Worm (Caenorhabditis elegans) whole organism, early embryonic: ENCODE data around the gene zig-6.

ENCODE experiments used
- B0310.2 ChIP-seq: sonication (generic microtip); optimal IDR thresholded peaks from 2 replicates; lab custom pipeline; 2016; ENCODE audit warnings: mild to moderate bottlenecking, missing genetic modification characterization, missing compliant biosample characterization
- F13C5.2 ChIP-seq: sonication (generic microtip); optimal IDR thresholded peaks from 2 replicates; lab custom pipeline; 2017; ENCODE audit warnings: mild to moderate bottlenecking, missing genetic modification characterization, inconsistent platforms, missing compliant biosample characterization
- aly-1 ChIP-seq: sonication (generic microtip); optimal IDR thresholded peaks from 2 replicates; lab custom pipeline; 2016; ENCODE audit warnings: missing genetic modification characterization, missing compliant biosample characterization
- ama-1 ChIP-seq: fragments of 150-350 bp; optimal IDR thresholded peaks from 2 replicates; lab custom pipeline; 2014
- ceh-13 ChIP-seq: fragments of 200-800 bp; sonication (Bioruptor generic); optimal IDR thresholded peaks from 2 replicates; lab custom pipeline; 2018; ENCODE audit warnings: mild to moderate bottlenecking, missing genetic modification characterization, missing compliant biosample characterization
- ceh-36 ChIP-seq: sonication (generic microtip); optimal IDR thresholded peaks from 2 replicates; lab custom pipeline; 2016; ENCODE audit warnings: missing genetic modification characterization, inconsistent platforms, missing compliant biosample characterization
- ets-7 ChIP-seq: sonication (generic microtip); optimal IDR thresholded peaks from 2 replicates; lab custom pipeline; 2016; ENCODE audit warnings: missing genotype, missing genetic modification characterization, missing compliant biosample characterization
- flt-1 ChIP-seq: fragments of 200-800 bp; sonication (Bioruptor generic); IDR thresholded peaks from 2 replicates; pipeline ENCODE4 v1.3.6; 2022; ENCODE audit warnings: missing genetic modification characterization, missing compliant biosample characterization
- hmbx-1 ChIP-seq: sonication (generic microtip); optimal IDR thresholded peaks from 2 replicates; lab custom pipeline; 2016; ENCODE audit warnings: mild to moderate bottlenecking, missing genetic modification characterization, missing compliant biosample characterization
- hmg-4 ChIP-seq: fragments of 200-800 bp; sonication (Bioruptor generic); optimal IDR thresholded peaks from 2 replicates; lab custom pipeline; 2018; ENCODE audit warnings: mild to moderate bottlenecking, missing genetic modification characterization, missing compliant biosample characterization
- hnd-1 ChIP-seq: sonication (generic microtip); optimal IDR thresholded peaks from 2 replicates; lab custom pipeline; 2016; ENCODE audit warnings: missing genetic modification characterization, missing compliant biosample characterization
- pes-1 ChIP-seq: fragments of 200-800 bp; sonication (Bioruptor generic); IDR thresholded peaks from 2 replicates; pipeline ENCODE4 v1.3.6; 2022; ENCODE audit warnings: missing genetic modification reagents, missing genetic modification characterization, missing compliant biosample characterization
- scrt-1 ChIP-seq: fragments of 200-800 bp; sonication (Bioruptor generic); IDR thresholded peaks from 2 replicates; pipeline ENCODE4 v1.3.6; 2022; ENCODE audit warnings: missing genetic modification characterization, missing compliant biosample characterization
- sea-1 ChIP-seq: fragments of 200-800 bp; sonication (Bioruptor generic); conservative IDR thresholded peaks from 2 replicates; pipeline ENCODE4 v1.3.6; 2022; ENCODE audit warnings: missing genetic modification characterization, missing compliant biosample characterization
- tbx-11 ChIP-seq: fragments of 200-800 bp; sonication (Bioruptor generic); IDR thresholded peaks from 2 replicates; pipeline ENCODE4 v1.3.6; 2022; ENCODE audit warnings: missing genetic modification characterization, missing compliant biosample characterization
- tbx-37 ChIP-seq: fragments of 200-800 bp; sonication (Bioruptor generic); conservative IDR thresholded peaks from 2 replicates; pipeline ENCODE4 v1.3.6; 2022; ENCODE audit warnings: missing genetic modification reagents, missing genetic modification characterization, missing compliant biosample characterization
- tra-4 ChIP-seq: sonication (generic microtip); optimal IDR thresholded peaks from 2 replicates; lab custom pipeline; 2017; ENCODE audit warnings: missing genetic modification characterization, missing compliant biosample characterization

Gene zig-6

ce11 chrX:5183931-5184330, 4.9 kb downstream of the zig-6 start, which contains the start of gene T03G11.9:
T03G11.9 (plus strand) TSS chrX:5184231.
- no peak for TF ChIP-seq ceh-13
- no peak for TF ChIP-seq aly-1 (tag; lab: Kevin White, UChicago)
- no peak for TF ChIP-seq tra-4
- no peak for TF ChIP-seq pes-1 (GFP tag; lab: Robert Waterston, UW)
- no peak for TF ChIP-seq B0310.2 (tag; lab: Kevin White, UChicago)
- no peak for TF ChIP-seq ama-1 (lab: Kevin White, UChicago)
- TF ChIP-seq tbx-37 (GFP tag; lab: Robert Waterston, UW), result no peak
- TF ChIP-seq hnd-1 (tag; lab: Kevin White, UChicago), result no peak
- no peak for TF ChIP-seq tbx-11 (GFP tag; lab: Robert Waterston, UW)
- no peak for TF ChIP-seq ceh-36
- no peak for TF ChIP-seq hmbx-1
- no peak for TF ChIP-seq hmg-4 (GFP tag; lab: Kevin White, UChicago)
- TF ChIP-seq flt-1 (GFP tag; lab: Robert Waterston, UW), result no peak
- TF ChIP-seq sea-1 (GFP tag; lab: Robert Waterston, UW), result no peak
- no peak for TF ChIP-seq scrt-1 (GFP tag; lab: Robert Waterston, UW)

ce11 chrX:5179874-5180273, 9.0 kb downstream of the zig-6 start, which contains the start of gene sru-48:
sru-48 (plus strand) TSS chrX:5180174.
- TF ChIP-seq hmbx-1 (no peak), flt-1 (GFP tag; lab: Robert Waterston, UW) (no peak)

- no peak for TF ChIP-seq flt-1 (GFP tag; lab: Robert Waterston, UW)
- TF ChIP-seq ceh-13, result no peak
- TF ChIP-seq ets-7 (tag; lab: Kevin White, UChicago), result no peak
- TF ChIP-seq ceh-36, result no peak
- no peak for TF ChIP-seq pes-1 (GFP tag; lab: Robert Waterston, UW)
- TF ChIP-seq ama-1 (lab: Kevin White, UChicago), result no peak
- TF ChIP-seq hnd-1 (tag; lab: Kevin White, UChicago), result no peak
- no peak for TF ChIP-seq F13C5.2 (tag; lab: Kevin White, UChicago)
- no peak for TF ChIP-seq tra-4
- no peak for TF ChIP-seq hmbx-1
- TF ChIP-seq tbx-11 (GFP tag; lab: Robert Waterston, UW), result no peak
- no peak for TF ChIP-seq tbx-37 (GFP tag; lab: Robert Waterston, UW)
- TF ChIP-seq aly-1 (tag; lab: Kevin White, UChicago), result no peak
- no peak for TF ChIP-seq hmg-4 (GFP tag; lab: Kevin White, UChicago)
- TF ChIP-seq B0310.2 (tag; lab: Kevin White, UChicago), result no peak
- no peak for TF ChIP-seq scrt-1 (GFP tag; lab: Robert Waterston, UW)
- TF ChIP-seq sea-1 (GFP tag; lab: Robert Waterston, UW), result no peak
Measured at ce11 chrX:5179050-5179449, 9.8 kb downstream of the zig-6 start, which contains the start of gene metl-9. metl-9 (minus strand) TSS chrX:5179150.

ce11 chrX:5174256-5174655, 14.6 kb downstream of the zig-6 start, which contains the start of gene zchc-1A:
zchc-1A (plus strand) TSS chrX:5174369.
- TF ChIP-seq sea-1 (GFP tag; lab: Robert Waterston, UW) (no peak), tbx-11 (GFP tag; lab: Robert Waterston, UW) (no peak), ets-7 (tag; lab: Kevin White, UChicago) (no peak), ama-1 (lab: Kevin White, UChicago) (no peak), ceh-13 (no peak)

- TF ChIP-seq tra-4 (no peak), sea-1 (GFP tag; lab: Robert Waterston, UW) (no peak), hmbx-1 (no peak), hnd-1 (tag; lab: Kevin White, UChicago) (no peak), hmg-4 (GFP tag; lab: Kevin White, UChicago) (no peak), tbx-11 (GFP tag; lab: Robert Waterston, UW) (no peak), scrt-1 (GFP tag; lab: Robert Waterston, UW) (no peak), ets-7 (tag; lab: Kevin White, UChicago) (no peak), ceh-13 (no peak), flt-1 (GFP tag; lab: Robert Waterston, UW) (no peak)
Measured at ce11 chrX:5171085-5171484, 17.8 kb downstream of the zig-6 start, which contains the start of gene T03G11.10. T03G11.10 (minus strand) TSS chrX:5171185.

- TF ChIP-seq ceh-13, result no peak
- no peak for TF ChIP-seq tbx-11 (GFP tag; lab: Robert Waterston, UW)
- no peak for TF ChIP-seq ceh-36
- no peak for TF ChIP-seq pes-1 (GFP tag; lab: Robert Waterston, UW)
- TF ChIP-seq sea-1 (GFP tag; lab: Robert Waterston, UW), result no peak
- no peak for TF ChIP-seq B0310.2 (tag; lab: Kevin White, UChicago)
- no peak for TF ChIP-seq hnd-1 (tag; lab: Kevin White, UChicago)
- no peak for TF ChIP-seq ama-1 (lab: Kevin White, UChicago)
- TF ChIP-seq aly-1 (tag; lab: Kevin White, UChicago), result no peak
- TF ChIP-seq flt-1 (GFP tag; lab: Robert Waterston, UW), result no peak
- TF ChIP-seq F13C5.2 (tag; lab: Kevin White, UChicago), result no peak
- TF ChIP-seq hmbx-1, result no peak
- no peak for TF ChIP-seq tbx-37 (GFP tag; lab: Robert Waterston, UW)
- TF ChIP-seq tra-4, result no peak
- no peak for TF ChIP-seq scrt-1 (GFP tag; lab: Robert Waterston, UW)
- TF ChIP-seq ets-7 (tag; lab: Kevin White, UChicago), result no peak
Measured at ce11 chrX:5168770-5169169, 20.1 kb downstream of the zig-6 start.

- peak; percentile 47 for TF ChIP-seq ceh-36
- peak; percentile 72; the same call in 1 of the 2 replicates for TF ChIP-seq pes-1 (GFP tag; lab: Robert Waterston, UW)
- peak; percentile 17 for TF ChIP-seq hmbx-1
- 0 out of 2 replicates have a peak, but pooled peaks have one; percentile 42 for TF ChIP-seq tbx-37 (GFP tag; lab: Robert Waterston, UW)
- no peak for TF ChIP-seq tra-4
- TF ChIP-seq scrt-1 (GFP tag; lab: Robert Waterston, UW), result no peak
- no peak for TF ChIP-seq ama-1 (lab: Kevin White, UChicago)
- TF ChIP-seq flt-1 (GFP tag; lab: Robert Waterston, UW), result no peak
- no peak for TF ChIP-seq sea-1 (GFP tag; lab: Robert Waterston, UW)
- peak; percentile 23 for TF ChIP-seq hnd-1 (tag; lab: Kevin White, UChicago)
- TF ChIP-seq F13C5.2 (tag; lab: Kevin White, UChicago), result peak; percentile 83
- TF ChIP-seq ceh-13, result peak; percentile 15
- no peak for TF ChIP-seq aly-1 (tag; lab: Kevin White, UChicago)
- no peak for TF ChIP-seq hmg-4 (GFP tag; lab: Kevin White, UChicago)
- peak; percentile 17 for TF ChIP-seq ets-7 (tag; lab: Kevin White, UChicago)
- TF ChIP-seq B0310.2 (tag; lab: Kevin White, UChicago), result peak; percentile 27
- TF ChIP-seq tbx-11 (GFP tag; lab: Robert Waterston, UW), result 0 out of 2 replicates have a peak, but pooled peaks have one; percentile 35
Measured at ce11 chrX:5165037-5165436, 23.8 kb downstream of the zig-6 start, which contains the start of gene mans-3. mans-3 (plus strand) TSS chrX:5165395.
